Fruit fly (Drosophila melanogaster) whole organism, embryonic: ENCODE results near the gene Bili.

ENCODE experiments used
- Atf-2 ChIP-seq: fragments of 200-800 bp; sonication (Bioruptor generic); optimal IDR thresholded peaks from 2 replicates; lab custom pipeline; 2016; ENCODE audit warnings: missing biosample characterization, missing genetic modification characterization
- Atf3 ChIP-seq: fragments of 200-800 bp; sonication (Bioruptor generic); optimal IDR thresholded peaks from 3 replicates; lab custom pipeline; 2016; ENCODE audit warnings: missing biosample characterization, missing genetic modification characterization
- CG12942 ChIP-seq: fragments of 200-800 bp; sonication (Bioruptor generic); optimal IDR thresholded peaks from 3 replicates; lab custom pipeline; 2016; ENCODE audit warnings: missing biosample characterization, missing genetic modification characterization
- CG14441 ChIP-seq: fragments of 200-800 bp; sonication (Bioruptor generic); IDR thresholded peaks from 2 replicates; pipeline ENCODE4 v1.3.6; 2022; ENCODE audit warnings: missing biosample characterization, missing genetic modification characterization
- CG15479 ChIP-seq: fragments of 200-800 bp; sonication (Bioruptor generic); optimal IDR thresholded peaks from 3 replicates; lab custom pipeline; 2019; ENCODE audit warnings: missing biosample characterization, mild to moderate bottlenecking, missing genetic modification characterization, moderate library complexity
- CG17186 ChIP-seq: fragments of 200-800 bp; sonication (Bioruptor generic); optimal IDR thresholded peaks from 3 replicates; lab custom pipeline; 2017; ENCODE audit warnings: missing biosample characterization, missing genetic modification reagents, missing genetic modification characterization
- CG17802 ChIP-seq: fragments of 200-800 bp; sonication (Bioruptor generic); optimal IDR thresholded peaks from 2 replicates; lab custom pipeline; 2018; ENCODE audit warnings: missing biosample characterization, mild to moderate bottlenecking, missing genetic modification characterization, moderate library complexity
- CG32767 ChIP-seq: fragments of 200-800 bp; sonication (Bioruptor generic); IDR thresholded peaks from 2 replicates; pipeline ENCODE4 v1.3.6; 2022; ENCODE audit warnings: missing biosample characterization, missing genetic modification characterization
- CG33213 ChIP-seq: fragments of 200-800 bp; sonication (Bioruptor generic); optimal IDR thresholded peaks from 3 replicates; lab custom pipeline; 2016; ENCODE audit warnings: missing biosample characterization, missing genetic modification characterization
- CG3726 ChIP-seq: fragments of 200-800 bp; sonication (Bioruptor generic); IDR thresholded peaks from 3 replicates; pipeline ENCODE4, ENCODE4 v1.3.6; 2022; ENCODE audit warnings: missing biosample characterization, missing genetic modification characterization
- CG3847 ChIP-seq: fragments of 200-800 bp; sonication (Bioruptor generic); IDR thresholded peaks from 2 replicates; pipeline ENCODE4 v1.3.6; 2022; ENCODE audit warnings: missing biosample characterization, missing genetic modification characterization
- CG4617 ChIP-seq: fragments of 200-800 bp; sonication (Bioruptor generic); optimal IDR thresholded peaks from 3 replicates; lab custom pipeline; 2016; ENCODE audit warnings: missing biosample characterization, missing genetic modification characterization, borderline replicate concordance
- CG5180 ChIP-seq: fragments of 200-800 bp; sonication (Bioruptor generic); optimal IDR thresholded peaks from 3 replicates; lab custom pipeline; 2017; ENCODE audit warnings: missing biosample characterization, missing genetic modification characterization, mild to moderate bottlenecking, moderate library complexity, missing genetic modification reagents
- CG5245 ChIP-seq: fragments of 200-800 bp; sonication (Bioruptor generic); optimal IDR thresholded peaks from 3 replicates; lab custom pipeline; 2016; ENCODE audit warnings: missing biosample characterization, missing genetic modification characterization
- CG6254 ChIP-seq: fragments of 200-800 bp; sonication (Bioruptor generic); optimal IDR thresholded peaks from 3 replicates; lab custom pipeline; 2017; ENCODE audit warnings: mild to moderate bottlenecking, missing biosample characterization, missing genetic modification reagents, missing genetic modification characterization
- CG7556 ChIP-seq: fragments of 200-800 bp; sonication (Bioruptor generic); optimal IDR thresholded peaks from 2 replicates; lab custom pipeline; 2017; ENCODE audit warnings: missing biosample characterization, mild to moderate bottlenecking, missing genetic modification characterization
- CG7987 ChIP-seq: fragments of 200-800 bp; sonication (Bioruptor generic); optimal IDR thresholded peaks from 2 replicates; lab custom pipeline; 2018; ENCODE audit warnings: missing biosample characterization, mild to moderate bottlenecking, missing genetic modification characterization, moderate library complexity
- CG8290 ChIP-seq, 3 experiments: fragments of 200-800 bp; sonication (Bioruptor generic); optimal IDR thresholded peaks; 2 replicates each; lab custom pipeline; 2016 to 2019; ENCODE audit warnings: missing biosample characterization in 3 of 3, missing genetic modification characterization in 3 of 3, mild to moderate bottlenecking in 2 of 3, moderate library complexity in 1 of 3
- CG8765 ChIP-seq: fragments of 200-800 bp; sonication (Bioruptor generic); IDR thresholded peaks from 2 replicates; pipeline ENCODE4 v1.3.6; 2022; ENCODE audit warnings: missing biosample characterization, missing genetic modification characterization
- Chrac-16 ChIP-seq: fragments of 200-800 bp; sonication (Bioruptor generic); optimal IDR thresholded peaks from 3 replicates; lab custom pipeline; 2016; ENCODE audit warnings: missing biosample characterization, missing genetic modification characterization
- CoRest ChIP-seq: fragments of 200-800 bp; sonication (Bioruptor generic); optimal IDR thresholded peaks from 3 replicates; lab custom pipeline; 2018; ENCODE audit warnings: missing biosample characterization, mild to moderate bottlenecking, missing genetic modification characterization, moderate library complexity
- Dll ChIP-seq: fragments of 200-800 bp; sonication (Bioruptor generic); IDR thresholded peaks from 4 replicates; pipeline ENCODE4 v1.3.6; 2022; ENCODE audit warnings: missing biosample characterization, missing genetic modification characterization; ENCODE audit not compliant: partially characterized antibody
- E2f1 ChIP-seq: fragments of 200-800 bp; sonication (Bioruptor generic); IDR thresholded peaks from 2 replicates; pipeline ENCODE4 v1.3.6; 2022; ENCODE audit warnings: missing biosample characterization, missing genetic modification characterization
- E2f2 ChIP-seq: fragments of 200-800 bp; sonication (Bioruptor generic); IDR thresholded peaks from 2 replicates; pipeline ENCODE4 v1.3.6; 2022; ENCODE audit warnings: missing biosample characterization, missing genetic modification characterization
- Elba2 ChIP-seq: fragments of 200-800 bp; sonication (Bioruptor generic); optimal IDR thresholded peaks from 3 replicates; lab custom pipeline; 2016; ENCODE audit warnings: missing biosample characterization, missing genetic modification characterization
- Gsc ChIP-seq: fragments of 200-800 bp; sonication (Bioruptor generic); IDR thresholded peaks from 2 replicates; pipeline ENCODE4 v1.3.6; 2022; ENCODE audit warnings: missing biosample characterization, missing genetic modification characterization
- Gug ChIP-seq: fragments of 200-800 bp; sonication (Bioruptor generic); IDR thresholded peaks from 4 replicates; pipeline ENCODE4 v1.3.6; 2022; ENCODE audit warnings: missing biosample characterization, missing genetic modification characterization
- Hey ChIP-seq: fragments of 200-800 bp; sonication (Bioruptor generic); optimal IDR thresholded peaks from 3 replicates; lab custom pipeline; 2018; ENCODE audit warnings: missing biosample characterization, mild to moderate bottlenecking, missing genetic modification characterization
- Med ChIP-seq: fragments of 200-800 bp; sonication (Bioruptor generic); peaks from one replicate; lab custom pipeline; 2016; ENCODE audit warnings: missing biosample characterization, missing genetic modification characterization, mild to moderate bottlenecking, inconsistent platforms, moderate library complexity
- NfI ChIP-seq: fragments of 200-800 bp; sonication (Bioruptor generic); optimal IDR thresholded peaks from 3 replicates; lab custom pipeline; 2018; ENCODE audit warnings: missing biosample characterization, mild to moderate bottlenecking, missing genetic modification characterization, moderate library complexity
- Rfx ChIP-seq: fragments of 200-800 bp; sonication (Bioruptor generic); IDR thresholded peaks from 2 replicates; pipeline ENCODE4 v1.3.6; 2022; ENCODE audit warnings: missing biosample characterization, missing genetic modification characterization
- Xbp1 ChIP-seq: fragments of 200-800 bp; sonication (Bioruptor generic); optimal IDR thresholded peaks from 3 replicates; lab custom pipeline; 2016; ENCODE audit warnings: missing biosample characterization, mild to moderate bottlenecking, missing genetic modification characterization
- al ChIP-seq: fragments of 200-800 bp; sonication (Bioruptor generic); IDR thresholded peaks from 2 replicates; pipeline ENCODE4 v1.3.6; 2022; ENCODE audit warnings: missing biosample characterization, missing genetic modification characterization
- bab2 ChIP-seq: fragments of 200-800 bp; sonication (Bioruptor generic); optimal IDR thresholded peaks from 2 replicates; lab custom pipeline; 2016; ENCODE audit warnings: missing biosample characterization, missing genetic modification characterization
- cg ChIP-seq: fragments of 200-800 bp; sonication (Bioruptor generic); optimal IDR thresholded peaks from 3 replicates; lab custom pipeline; 2019; ENCODE audit warnings: missing biosample characterization, mild to moderate bottlenecking, missing genetic modification characterization, moderate library complexity
- crp ChIP-seq, 2 experiments: fragments of 200-800 bp; sonication (Bioruptor generic); optimal IDR thresholded peaks; 2 replicates in 1 of 2; 3 replicates in 1 of 2; lab custom pipeline; 2017; ENCODE audit warnings: missing biosample characterization in 2 of 2, missing genetic modification characterization in 2 of 2, mild to moderate bottlenecking in 1 of 2, moderate library complexity in 1 of 2
- danr ChIP-seq: fragments of 200-800 bp; sonication (Bioruptor generic); IDR thresholded peaks from 2 replicates; pipeline ENCODE4 v1.3.6; 2022; ENCODE audit warnings: missing biosample characterization, missing genetic modification characterization
- fd96Cb ChIP-seq: fragments of 200-800 bp; sonication (Bioruptor generic); optimal IDR thresholded peaks from 2 replicates; lab custom pipeline; 2018; ENCODE audit warnings: missing biosample characterization, mild to moderate bottlenecking, missing genetic modification characterization, moderate library complexity
- gcm ChIP-seq: fragments of 200-800 bp; sonication (Bioruptor generic); optimal IDR thresholded peaks from 2 replicates; lab custom pipeline; 2019; ENCODE audit warnings: missing biosample characterization, mild to moderate bottlenecking, missing genetic modification characterization, moderate library complexity
- insv ChIP-seq, 2 experiments: fragments of 200-800 bp; sonication (Bioruptor generic); optimal IDR thresholded peaks; 3 replicates each; lab custom pipeline; 2016 to 2018; ENCODE audit warnings: missing biosample characterization in 2 of 2, missing genetic modification characterization in 2 of 2
- kni ChIP-seq: fragments of 200-800 bp; sonication (Bioruptor generic); optimal IDR thresholded peaks from 3 replicates; lab custom pipeline; 2017; ENCODE audit warnings: mild to moderate bottlenecking, missing biosample characterization, missing genetic modification reagents, missing genetic modification characterization
- nerfin-1 ChIP-seq: fragments of 200-800 bp; sonication (Bioruptor generic); optimal IDR thresholded peaks from 3 replicates; lab custom pipeline; 2019; ENCODE audit warnings: missing biosample characterization, mild to moderate bottlenecking, missing genetic modification characterization, moderate library complexity
- otp ChIP-seq: fragments of 200-800 bp; sonication (Bioruptor generic); IDR thresholded peaks from 3 replicates; pipeline ENCODE4, ENCODE4 v1.3.6; 2022; ENCODE audit warnings: missing biosample characterization, missing genetic modification characterization
- pros ChIP-seq: fragments of 200-800 bp; sonication (Bioruptor generic); optimal IDR thresholded peaks from 3 replicates; lab custom pipeline; 2019; ENCODE audit warnings: missing biosample characterization, mild to moderate bottlenecking, missing genetic modification characterization, moderate library complexity
- scrt ChIP-seq: fragments of 200-800 bp; sonication (Bioruptor generic); optimal IDR thresholded peaks from 2 replicates; lab custom pipeline; 2018; ENCODE audit warnings: missing biosample characterization, mild to moderate bottlenecking, missing genetic modification characterization, moderate library complexity
- seq ChIP-seq: fragments of 200-800 bp; sonication (Bioruptor generic); IDR thresholded peaks from 2 replicates; pipeline ENCODE4 v1.3.6; 2022; ENCODE audit warnings: missing biosample characterization, missing genetic modification characterization
- sug ChIP-seq: fragments of 200-800 bp; optimal IDR thresholded peaks from 2 replicates; lab custom pipeline; 2019; ENCODE audit warnings: missing biosample characterization, mild to moderate bottlenecking, missing genetic modification characterization, moderate library complexity
- tll ChIP-seq, 2 experiments: fragments of 200-800 bp in 1 of 2; fragments of >200 bp in 1 of 2; sonication (Bioruptor generic) in 1 of 2; optimal IDR thresholded peaks; 2 replicates each; lab custom pipeline; 2017 to 2019; ENCODE audit warnings: missing biosample characterization in 2 of 2, missing genetic modification characterization in 2 of 2, mild to moderate bottlenecking in 1 of 2, moderate library complexity in 1 of 2
- tna ChIP-seq: fragments of 200-800 bp; sonication (Bioruptor generic); IDR thresholded peaks from 2 replicates; pipeline ENCODE4 v1.3.6; 2022; ENCODE audit warnings: missing biosample characterization, missing genetic modification characterization; ENCODE audit not compliant: partially characterized antibody
- unpg ChIP-seq: fragments of 200-800 bp; sonication (Bioruptor generic); optimal IDR thresholded peaks from 3 replicates; lab custom pipeline; 2018; ENCODE audit warnings: missing biosample characterization, mild to moderate bottlenecking, missing genetic modification characterization, moderate library complexity

Bili gene

DNA sequence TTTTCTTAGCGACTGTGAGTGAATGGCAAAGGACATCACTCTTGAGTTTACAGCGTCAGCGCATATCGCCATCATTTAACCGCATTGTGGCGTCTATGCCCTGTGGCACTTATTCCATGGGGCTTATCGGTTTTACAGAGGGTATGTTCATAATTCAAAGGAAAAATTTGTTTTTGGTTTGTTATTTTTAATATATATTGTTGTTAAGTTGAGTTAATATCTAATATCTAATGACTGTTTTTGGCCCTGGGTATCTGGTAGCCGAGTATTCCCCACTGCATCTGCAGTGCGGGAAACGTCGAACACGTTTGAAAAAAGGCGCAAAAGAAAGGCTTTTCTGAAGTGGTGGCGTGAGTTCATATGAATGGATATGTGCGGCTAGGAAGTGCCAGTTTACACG lies 47.4 kb downstream of the Bili start (continued):
- TF ChIP-seq E2f2 (peak; percentile 30; the same call in 1 of the 2 replicates), crp (GFP tag; optimal IDR thresholded peaks at IDR 0.05; lab: Kevin White, UChicago) (no peak), fd96Cb (tag; lab: Kevin White, UChicago) (peak; percentile 20), CG4617 (peak; percentile 37), scrt (GFP tag; lab: Kevin White, UChicago) (peak; percentile 2), CG12942 (GFP tag; lab: Kevin White, UChicago) (peak; percentile 62), Chrac-16 (GFP tag; lab: Kevin White, UChicago) (peak; percentile 83), tna (GFP tag; lab: Robert Waterston, UW) (no peak), al (GFP tag; lab: Robert Waterston, UW) (no peak), CG6254 (GFP tag; lab: Kevin White, UChicago) (peak; percentile 11), CG33213 (peak; percentile 6), CG14441 (GFP tag; lab: Robert Waterston, UW) (peak; percentile 63), Xbp1 (peak; percentile 83), nerfin-1 (no peak), CG7556 (GFP tag; lab: Kevin White, UChicago) (peak; percentile 32), CG8290 (GFP tag; optimal IDR thresholded peaks at IDR 0.05; lab: Kevin White, UChicago) (no peak), CG8290 (tag; optimal IDR thresholded peaks at IDR 0.05; lab: Kevin White, UChicago) (peak; percentile 14 to 22), CG32767 (GFP tag; lab: Robert Waterston, UW) (peak; percentile 72), CG5180 (GFP tag; lab: Kevin White, UChicago) (no peak), kni (GFP tag; lab: Kevin White, UChicago) (no peak), CG8765 (peak; percentile 94), Atf-2 (GFP tag; lab: Kevin White, UChicago) (peak; percentile 48), CG5245 (no peak), NfI (GFP tag; lab: Kevin White, UChicago) (peak; percentile 34), unpg (GFP tag; lab: Kevin White, UChicago) (peak; percentile 62), Atf3 (GFP tag; lab: Kevin White, UChicago) (peak; percentile 34), CG17802 (no peak), CG3847 (peak; percentile 56), E2f1 (GFP tag; lab: Robert Waterston, UW) (peak; percentile 58)

- TF ChIP-seq insv (GFP tag; optimal IDR thresholded peaks at IDR 0.05; lab: Kevin White, UChicago) (no peak), CG7987 (GFP tag; lab: Kevin White, UChicago) (no peak), CoRest (tag; lab: Kevin White, UChicago) (no peak), cg (GFP tag; lab: Kevin White, UChicago) (peak; percentile 29), Atf3 (GFP tag; lab: Kevin White, UChicago) (no peak), seq (GFP tag; lab: Robert Waterston, UW) (no peak), Dll (GFP tag; lab: Robert Waterston, UW) (no peak), CG15479 (no peak), tll (GFP tag; optimal IDR thresholded peaks at IDR 0.05; lab: Kevin White, UChicago) (peak in 1 of 2 experiments; percentile 27), otp (GFP tag; lab: Robert Waterston, UW) (no peak), Med (GFP tag; lab: Kevin White, UChicago) (no peak), Elba2 (no peak), sug (no peak), CG8290 (GFP tag; optimal IDR thresholded peaks at IDR 0.05; lab: Kevin White, UChicago) (no peak), CG8290 (tag; optimal IDR thresholded peaks at IDR 0.05; lab: Kevin White, UChicago) (no peak), gcm (GFP tag; lab: Kevin White, UChicago) (no peak), CG17186 (GFP tag; lab: Kevin White, UChicago) (no peak), Gsc (GFP tag; lab: Robert Waterston, UW) (no peak), Rfx (GFP tag; lab: Robert Waterston, UW) (no peak), CG3726 (GFP tag; lab: Robert Waterston, UW) (no peak), bab2 (GFP tag; lab: Kevin White, UChicago) (no peak), danr (GFP tag; lab: Robert Waterston, UW) (no peak), pros (GFP tag; lab: Kevin White, UChicago) (peak; percentile 83), unpg (GFP tag; lab: Kevin White, UChicago) (no peak), Gug (no peak), Hey (tag; lab: Kevin White, UChicago) (peak; percentile 52)
Observed at dm6 chr3R:25181424-25181823, 50.3 kb downstream of the Bili start.
